Worm (Caenorhabditis elegans): ENCODE results near the gene fbxb-106.

DNA sequence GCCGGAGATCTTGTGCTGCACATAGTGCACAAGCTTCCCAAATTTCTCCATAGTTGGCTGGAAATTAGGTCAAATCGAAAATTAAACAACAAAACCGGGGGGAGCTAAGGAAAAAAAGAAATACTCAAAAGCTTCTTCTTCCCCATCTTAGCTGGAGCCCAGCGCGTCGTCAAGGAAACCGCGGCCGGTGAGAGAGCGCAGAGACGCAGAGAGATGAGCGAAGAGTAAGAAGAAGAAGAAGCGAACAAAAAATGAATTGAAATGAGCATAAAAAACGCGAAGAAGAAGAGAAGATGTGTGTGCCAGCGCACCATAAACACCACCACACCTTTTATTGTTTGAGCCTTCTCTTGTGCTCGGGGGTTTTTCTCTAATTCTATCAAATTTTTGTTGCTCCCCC lies 27.0 kb upstream of the fbxb-106 start, which contains the start of gene wdr-31:
- no peak for TF ChIP-seq unc-62 (GFP tag; optimal IDR thresholded peaks at IDR 0.05)
- no peak for TF ChIP-seq nhr-25 (tag; optimal IDR thresholded peaks at IDR 0.05)
- no peak for TF ChIP-seq lin-13 (GFP tag; optimal IDR thresholded peaks at IDR 0.05)
- TF ChIP-seq egl-27 (tag; optimal IDR thresholded peaks at IDR 0.05): no peak
- TF ChIP-seq peb-1 (tag; optimal IDR thresholded peaks at IDR 0.05): no peak
- TF ChIP-seq ztf-11 (tag; optimal IDR thresholded peaks at IDR 0.05): no peak
- no peak for TF ChIP-seq fos-1 (tag; optimal IDR thresholded peaks at IDR 0.05)
- TF ChIP-seq nhr-129 (tag; optimal IDR thresholded peaks at IDR 0.05): no peak
- TF ChIP-seq aly-2 (tag; optimal IDR thresholded peaks at IDR 0.05): no peak
